Comparison of ENCODE assay signal across 1 fruit fly cellular context in the genomic region with DNA sequence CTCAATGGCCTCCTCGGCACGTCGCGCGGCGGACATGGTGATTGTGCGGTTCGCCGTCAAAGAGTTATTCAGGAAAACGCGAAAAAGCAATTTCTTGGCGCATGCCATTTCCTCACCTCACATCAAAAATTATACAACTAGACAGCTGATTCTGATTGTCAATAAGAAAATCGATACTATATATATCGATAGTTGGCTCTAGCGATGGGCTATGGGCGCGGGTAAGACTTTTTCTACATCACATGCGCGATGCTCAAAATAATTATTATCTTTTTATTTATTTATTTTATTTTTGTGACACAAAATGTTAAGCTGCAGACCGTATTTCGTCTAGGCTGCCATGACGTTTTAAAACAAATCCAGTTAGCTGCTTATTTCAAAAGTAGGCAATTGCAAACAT.
TF ChIP-seq lines count a peak whose summit lies in the region.

A gene (minus strand): TSS at position 151 of the 400 bp plus-strand sequence.

TF ChIP-seq in whole organism, embryonic, 481 proteins besides CTCF, POLR2A, EP300 and RAD21 (continued from another document):
- peak; percentile 45; the same call in 1 of the 2 replicates for TF ChIP-seq slbo (GFP tag; IDR thresholded peaks at IDR 0.05; lab: Robert Waterston, UW)
- TF ChIP-seq Sry-δ (GFP tag; optimal IDR thresholded peaks at IDR 0.05; lab: Kevin White, UChicago): peak; percentile 81
- TF ChIP-seq MESR4 (GFP tag; optimal IDR thresholded peaks at IDR 0.05; lab: Kevin White, UChicago): peak; percentile 81
- no peak for TF ChIP-seq CG32772 (GFP tag; IDR thresholded peaks at IDR 0.05; lab: Robert Waterston, UW)
- TF ChIP-seq stwl (tag; optimal IDR thresholded peaks at IDR 0.05; lab: Kevin White, UChicago): peak; percentile 67
- peak; percentile 65 for TF ChIP-seq hb (GFP tag; IDR thresholded peaks at IDR 0.05; lab: Robert Waterston, UW; ENCODE audit: partially characterized antibody)
- TF ChIP-seq CG15601 (tag; optimal IDR thresholded peaks at IDR 0.05; lab: Kevin White, UChicago): peak; percentile 33
- TF ChIP-seq CG12155 (GFP tag; optimal IDR thresholded peaks at IDR 0.05; lab: Kevin White, UChicago): no peak
- TF ChIP-seq onecut (GFP tag; IDR thresholded peaks at IDR 0.05; lab: Robert Waterston, UW): peak; percentile 71
- peak; percentile 59 for TF ChIP-seq nerfin-2 (GFP tag; IDR thresholded peaks at IDR 0.05; lab: Robert Waterston, UW; ENCODE audit: partially characterized antibody)
- peak; percentile 34 for TF ChIP-seq CoRest (tag; optimal IDR thresholded peaks at IDR 0.05; lab: Kevin White, UChicago)
- TF ChIP-seq CG2129 (GFP tag; IDR thresholded peaks at IDR 0.05; lab: Robert Waterston, UW; ENCODE audit: partially characterized antibody): peak; percentile 75
- TF ChIP-seq MBD-R2 (GFP tag; IDR thresholded peaks at IDR 0.05; lab: Robert Waterston, UW): peak; percentile 92
- no peak for TF ChIP-seq gro (GFP tag; optimal IDR thresholded peaks at IDR 0.05; lab: Kevin White, UChicago)
- TF ChIP-seq trem (tag; optimal IDR thresholded peaks at IDR 0.05; lab: Kevin White, UChicago): peak; percentile 47
- TF ChIP-seq CG15696 (tag; optimal IDR thresholded peaks at IDR 0.05; lab: Kevin White, UChicago): peak; percentile 11
- TF ChIP-seq CG2116 (GFP tag; optimal IDR thresholded peaks at IDR 0.05; lab: Kevin White, UChicago): peak; percentile 60
- no peak for TF ChIP-seq CG2199 (GFP tag; IDR thresholded peaks at IDR 0.05; lab: Robert Waterston, UW)
- peak; percentile 19 for TF ChIP-seq Abd-B (GFP tag; optimal IDR thresholded peaks at IDR 0.05; lab: Kevin White, UChicago)
- TF ChIP-seq vnd (GFP tag; IDR thresholded peaks at IDR 0.05; lab: Robert Waterston, UW; ENCODE audit: partially characterized antibody): peak; percentile 72; the same call in 2 of the 3 replicates
- 0 out of 3 replicates have a peak, but pooled peaks have one; percentile 21 for TF ChIP-seq CG14050 (GFP tag; IDR thresholded peaks at IDR 0.05; lab: Robert Waterston, UW)
- TF ChIP-seq crp (GFP tag; optimal IDR thresholded peaks at IDR 0.05; lab: Kevin White, UChicago): peak; percentile 63 to 91
- no peak for TF ChIP-seq Tbp (GFP tag; optimal IDR thresholded peaks at IDR 0.05; lab: Kevin White, UChicago)
- no peak for TF ChIP-seq Hand (GFP tag; optimal IDR thresholded peaks at IDR 0.05; lab: Kevin White, UChicago)
- 0 out of 2 replicates have a peak, but pooled peaks have one; percentile 39 for TF ChIP-seq CG32532 (GFP tag; IDR thresholded peaks at IDR 0.05; lab: Robert Waterston, UW)
- TF ChIP-seq knrl (GFP tag; IDR thresholded peaks at IDR 0.05; lab: Robert Waterston, UW; ENCODE audit: partially characterized antibody): peak; percentile 85
- peak; percentile 64 for TF ChIP-seq row (GFP tag; IDR thresholded peaks at IDR 0.05; lab: Robert Waterston, UW)
- no peak for TF ChIP-seq Ptx1 (GFP tag; IDR thresholded peaks at IDR 0.05; lab: Robert Waterston, UW)
- no peak for TF ChIP-seq Ravus (GFP tag; IDR thresholded peaks at IDR 0.05; lab: Robert Waterston, UW)
- no peak for TF ChIP-seq sens (GFP tag; lab: Kevin White, UChicago)
- TF ChIP-seq CHES-1-like (GFP tag; optimal IDR thresholded peaks at IDR 0.05; lab: Kevin White, UChicago): no peak
- TF ChIP-seq CG33557 (GFP tag; optimal IDR thresholded peaks at IDR 0.05; lab: Kevin White, UChicago): no peak
- TF ChIP-seq CG9876 (GFP tag; optimal IDR thresholded peaks at IDR 0.05; lab: Kevin White, UChicago): no peak
- TF ChIP-seq CG13424 (tag; optimal IDR thresholded peaks at IDR 0.05; lab: Kevin White, UChicago): peak; percentile 11
- peak; percentile 79 for TF ChIP-seq HLH4C (GFP tag; IDR thresholded peaks at IDR 0.05; lab: Robert Waterston, UW; ENCODE audit: partially characterized antibody)
- TF ChIP-seq Doc3 (GFP tag; IDR thresholded peaks at IDR 0.05; lab: Robert Waterston, UW; ENCODE audit: partially characterized antibody): peak; percentile 74
- TF ChIP-seq prd (optimal IDR thresholded peaks at IDR 0.05; lab: Kevin White, UChicago): no peak
- TF ChIP-seq prd (GFP tag; IDR thresholded peaks at IDR 0.05; lab: Robert Waterston, UW): peak; percentile 30; the same call in 1 of the 3 replicates
- peak; percentile 91 for TF ChIP-seq ewg (GFP tag; optimal IDR thresholded peaks at IDR 0.05; lab: Kevin White, UChicago)
- TF ChIP-seq CG12299 (tag; optimal IDR thresholded peaks at IDR 0.05; lab: Kevin White, UChicago): no peak
- TF ChIP-seq Bgb (GFP tag; IDR thresholded peaks at IDR 0.05; lab: Robert Waterston, UW; ENCODE audit: partially characterized antibody): peak; percentile 86
- peak; percentile 85 for TF ChIP-seq unc-4 (GFP tag; IDR thresholded peaks at IDR 0.05; lab: Robert Waterston, UW; ENCODE audit: partially characterized antibody)
- TF ChIP-seq lilli (GFP tag; optimal IDR thresholded peaks at IDR 0.05; lab: Kevin White, UChicago): peak; percentile 31
- no peak for TF ChIP-seq dmrt11E (tag; optimal IDR thresholded peaks at IDR 0.05; lab: Kevin White, UChicago)
- TF ChIP-seq Max (GFP tag; optimal IDR thresholded peaks at IDR 0.05; lab: Kevin White, UChicago): peak; percentile 44
- no peak for TF ChIP-seq CG1832 (GFP tag; optimal IDR thresholded peaks at IDR 0.05; lab: Kevin White, UChicago)
- peak; percentile 11 for TF ChIP-seq CG12391 (tag; optimal IDR thresholded peaks at IDR 0.05; lab: Kevin White, UChicago)
- TF ChIP-seq Stat92E (GFP tag; optimal IDR thresholded peaks at IDR 0.05; lab: Kevin White, UChicago): no peak
- TF ChIP-seq zen2 (GFP tag; IDR thresholded peaks at IDR 0.05; lab: Robert Waterston, UW; ENCODE audit: partially characterized antibody): peak; percentile 77
- TF ChIP-seq YL-1 (GFP tag; optimal IDR thresholded peaks at IDR 0.05; lab: Kevin White, UChicago): peak; percentile 63
- peak; percentile 79 for TF ChIP-seq hbn (GFP tag; IDR thresholded peaks at IDR 0.05; lab: Robert Waterston, UW; ENCODE audit: partially characterized antibody)
- 0 out of 4 replicates have a peak, but pooled peaks have one; percentile 64 for TF ChIP-seq chinmo (GFP tag; IDR thresholded peaks at IDR 0.05; lab: Robert Waterston, UW; ENCODE audit: partially characterized antibody)
- no peak for TF ChIP-seq Taf1 (GFP tag; IDR thresholded peaks at IDR 0.05; lab: Robert Waterston, UW)
- TF ChIP-seq dm (GFP tag; optimal IDR thresholded peaks at IDR 0.05; lab: Kevin White, UChicago): peak; percentile 41
- peak; percentile 85 for TF ChIP-seq bbx (GFP tag; IDR thresholded peaks at IDR 0.05; lab: Robert Waterston, UW; ENCODE audit: partially characterized antibody)
- TF ChIP-seq Dll (GFP tag; IDR thresholded peaks at IDR 0.05; lab: Robert Waterston, UW; ENCODE audit: partially characterized antibody): peak; percentile 87
- TF ChIP-seq pzg (GFP tag; optimal IDR thresholded peaks at IDR 0.05; lab: Kevin White, UChicago): peak; percentile 59
- peak; percentile 45 for TF ChIP-seq CG12659 (GFP tag; optimal IDR thresholded peaks at IDR 0.05; lab: Kevin White, UChicago)
- TF ChIP-seq CG4707 (GFP tag; optimal IDR thresholded peaks at IDR 0.05; lab: Kevin White, UChicago): no peak
- TF ChIP-seq CG13775 (GFP tag; optimal IDR thresholded peaks at IDR 0.05; lab: Kevin White, UChicago): peak; percentile 31
- TF ChIP-seq PHDP (tag; optimal IDR thresholded peaks at IDR 0.05; lab: Kevin White, UChicago): no peak
- TF ChIP-seq mam (GFP tag; optimal IDR thresholded peaks at IDR 0.05; lab: Kevin White, UChicago): peak; percentile 4
- TF ChIP-seq CG10979 (tag; optimal IDR thresholded peaks at IDR 0.05; lab: Kevin White, UChicago): no peak
- peak; percentile 83 for TF ChIP-seq CG6791 (GFP tag; IDR thresholded peaks at IDR 0.05; lab: Robert Waterston, UW; ENCODE audit: partially characterized antibody)
- no peak for TF ChIP-seq az2 (GFP tag; optimal IDR thresholded peaks at IDR 0.05; lab: Kevin White, UChicago)
- no peak for TF ChIP-seq Neu2 (GFP tag; optimal IDR thresholded peaks at IDR 0.05; lab: Kevin White, UChicago; ENCODE audit: borderline replicate concordance)
- TF ChIP-seq Dp (GFP tag; optimal IDR thresholded peaks at IDR 0.05; lab: Kevin White, UChicago): peak; percentile 78
- peak; percentile 69 for TF ChIP-seq CG17186 (GFP tag; optimal IDR thresholded peaks at IDR 0.05; lab: Kevin White, UChicago)
- no peak for TF ChIP-seq CG7987 (GFP tag; optimal IDR thresholded peaks at IDR 0.05; lab: Kevin White, UChicago)
- peak; percentile 33 for TF ChIP-seq tin (GFP tag; optimal IDR thresholded peaks at IDR 0.05; lab: Kevin White, UChicago)
- TF ChIP-seq ato (GFP tag; IDR thresholded peaks at IDR 0.05; lab: Robert Waterston, UW; ENCODE audit: partially characterized antibody): peak; percentile 63
- 0 out of 3 replicates have a peak, but pooled peaks have one; percentile 14 for TF ChIP-seq ci (GFP tag; IDR thresholded peaks at IDR 0.05; lab: Robert Waterston, UW)
- peak; percentile 75 for TF ChIP-seq CG42726 (GFP tag; IDR thresholded peaks at IDR 0.05; lab: Robert Waterston, UW; ENCODE audit: partially characterized antibody)
- TF ChIP-seq gem (tag; optimal IDR thresholded peaks at IDR 0.05; lab: Kevin White, UChicago): no peak
- TF ChIP-seq Six4 (GFP tag; optimal IDR thresholded peaks at IDR 0.05; lab: Kevin White, UChicago): no peak
- no peak for TF ChIP-seq CG18262 (tag; optimal IDR thresholded peaks at IDR 0.05; lab: Kevin White, UChicago)
- peak; percentile 17 for TF ChIP-seq CG10267 (tag; optimal IDR thresholded peaks at IDR 0.05; lab: Kevin White, UChicago)
- peak; percentile 80 for TF ChIP-seq CG16813 (GFP tag; IDR thresholded peaks at IDR 0.05; lab: Robert Waterston, UW; ENCODE audit: partially characterized antibody)
- TF ChIP-seq sqz (GFP tag; optimal IDR thresholded peaks at IDR 0.05; lab: Kevin White, UChicago): no peak
- peak; percentile 15 for TF ChIP-seq phol (tag; optimal IDR thresholded peaks at IDR 0.05; lab: Kevin White, UChicago)
- peak; percentile 12; the same call in 1 of the 2 replicates for TF ChIP-seq CG10366 (GFP tag; IDR thresholded peaks at IDR 0.05; lab: Robert Waterston, UW)
- TF ChIP-seq CG18764 (GFP tag; optimal IDR thresholded peaks at IDR 0.05; lab: Kevin White, UChicago): peak; percentile 3
- TF ChIP-seq Dbx (GFP tag; IDR thresholded peaks at IDR 0.05; lab: Robert Waterston, UW): peak; percentile 43; the same call in 1 of the 3 replicates
- TF ChIP-seq HmgZ (tag; optimal IDR thresholded peaks at IDR 0.05; lab: Kevin White, UChicago): peak; percentile 6
- TF ChIP-seq inv (GFP tag; IDR thresholded peaks at IDR 0.05; lab: Robert Waterston, UW; ENCODE audit: partially characterized antibody): peak; percentile 66
- peak; percentile 81 for TF ChIP-seq BEAF-32 (GFP tag; optimal IDR thresholded peaks at IDR 0.05; lab: Kevin White, UChicago)
- no peak for TF ChIP-seq fd64A (GFP tag; optimal IDR thresholded peaks at IDR 0.05; lab: Kevin White, UChicago)
- no peak for TF ChIP-seq CG6272 (GFP tag; IDR thresholded peaks at IDR 0.05; lab: Robert Waterston, UW)
- no peak for TF ChIP-seq wek (GFP tag; optimal IDR thresholded peaks at IDR 0.05; lab: Kevin White, UChicago)
- TF ChIP-seq al (GFP tag; IDR thresholded peaks at IDR 0.05; lab: Robert Waterston, UW): 0 out of 2 replicates have a peak, but pooled peaks have one; percentile 7
- peak; percentile 38 for TF ChIP-seq CG15514 (GFP tag; optimal IDR thresholded peaks at IDR 0.05; lab: Kevin White, UChicago)
- peak; percentile 89 for TF ChIP-seq Dref (GFP tag; IDR thresholded peaks at IDR 0.05; lab: Robert Waterston, UW)
- TF ChIP-seq CG14860 (GFP tag; IDR thresholded peaks at IDR 0.05; lab: Robert Waterston, UW; ENCODE audit: partially characterized antibody): peak; percentile 72
- TF ChIP-seq CG7963 (GFP tag; IDR thresholded peaks at IDR 0.05; lab: Robert Waterston, UW; ENCODE audit: partially characterized antibody): peak; percentile 53; the same call in 1 of the 3 replicates
- TF ChIP-seq cad (GFP tag; optimal IDR thresholded peaks at IDR 0.05; lab: Kevin White, UChicago): no peak
- 0 out of 3 replicates have a peak, but pooled peaks have one; percentile 30 for TF ChIP-seq CG34422 (GFP tag; IDR thresholded peaks at IDR 0.05; lab: Robert Waterston, UW)
- no peak for TF ChIP-seq CG11398 (GFP tag; optimal IDR thresholded peaks at IDR 0.05; lab: Kevin White, UChicago)
- TF ChIP-seq amos (GFP tag; IDR thresholded peaks at IDR 0.05; lab: Robert Waterston, UW; ENCODE audit: partially characterized antibody): peak; percentile 83
- peak; percentile 83 for TF ChIP-seq Scr (GFP tag; IDR thresholded peaks at IDR 0.05; lab: Robert Waterston, UW; ENCODE audit: partially characterized antibody)
- no peak for TF ChIP-seq Med (GFP tag; lab: Kevin White, UChicago)
- TF ChIP-seq vvl (GFP tag; IDR thresholded peaks at IDR 0.05; lab: Robert Waterston, UW): peak; percentile 64
- TF ChIP-seq CG13287 (GFP tag; IDR thresholded peaks at IDR 0.05; lab: Robert Waterston, UW; ENCODE audit: partially characterized antibody): peak; percentile 87
- peak; percentile 49 for TF ChIP-seq nmo (GFP tag; optimal IDR thresholded peaks at IDR 0.05; lab: Kevin White, UChicago)
- peak; percentile 18; the same call in 1 of the 2 replicates for TF ChIP-seq tna (GFP tag; IDR thresholded peaks at IDR 0.05; lab: Robert Waterston, UW; ENCODE audit: partially characterized antibody)
- no peak for TF ChIP-seq sob (GFP tag; IDR thresholded peaks at IDR 0.05; lab: Robert Waterston, UW)
- TF ChIP-seq cato (GFP tag; optimal IDR thresholded peaks at IDR 0.05; lab: Kevin White, UChicago; ENCODE audit: borderline replicate concordance): no peak
- TF ChIP-seq E2f2 (GFP tag; IDR thresholded peaks at IDR 0.05; lab: Robert Waterston, UW): peak; percentile 87
- no peak for TF ChIP-seq CG12071 (GFP tag; optimal IDR thresholded peaks at IDR 0.05; lab: Kevin White, UChicago)
